Fruit fly (Drosophila melanogaster) whole organism, embryonic: ENCODE data around the gene CG44836.

Experiments used
- Awh ChIP-seq: fragments of 200-800 bp; sonication (Bioruptor generic); IDR thresholded peaks from 2 replicates; pipeline ENCODE4, ENCODE4 v1.3.6; 2022; ENCODE audit warnings: missing biosample characterization, missing genetic modification characterization
- BEAF-32 ChIP-seq: fragments of 200-800 bp; sonication (Bioruptor generic); optimal IDR thresholded peaks from 3 replicates; lab custom pipeline; 2017; ENCODE audit warnings: missing biosample characterization, missing genetic modification characterization, mild to moderate bottlenecking, moderate library complexity, missing genetic modification reagents
- CG12104 ChIP-seq: fragments of 200-800 bp; sonication (Bioruptor generic); optimal IDR thresholded peaks from 3 replicates; lab custom pipeline; 2016; ENCODE audit warnings: missing biosample characterization, missing genetic modification characterization
- CG12236 ChIP-seq: fragments of 200-800 bp; sonication (Bioruptor generic); optimal IDR thresholded peaks from 2 replicates; lab custom pipeline; 2016; ENCODE audit warnings: missing biosample characterization, missing genetic modification characterization
- CG13775 ChIP-seq: fragments of 200-800 bp; sonication (Bioruptor generic); optimal IDR thresholded peaks from 3 replicates; lab custom pipeline; 2017; ENCODE audit warnings: missing biosample characterization, mild to moderate bottlenecking, missing genetic modification characterization
- CG14014 ChIP-seq: fragments of 200-800 bp; sonication (Bioruptor generic); IDR thresholded peaks from 2 replicates; pipeline ENCODE4 v1.3.6; 2022; ENCODE audit warnings: missing biosample characterization, missing genetic modification characterization
- CG17186 ChIP-seq: fragments of 200-800 bp; sonication (Bioruptor generic); optimal IDR thresholded peaks from 3 replicates; lab custom pipeline; 2017; ENCODE audit warnings: missing biosample characterization, missing genetic modification reagents, missing genetic modification characterization
- CG17328 ChIP-seq: fragments of 200-800 bp; sonication (Bioruptor generic); IDR thresholded peaks from 2 replicates; pipeline ENCODE4 v1.3.6; 2022; ENCODE audit warnings: missing biosample characterization, missing genetic modification characterization
- CG17612 ChIP-seq: fragments of 200-800 bp; sonication (Bioruptor generic); IDR thresholded peaks from 2 replicates; pipeline ENCODE4 v1.3.6; 2022; ENCODE audit warnings: missing biosample characterization, missing genetic modification characterization
- CG2889 ChIP-seq: fragments of 200-800 bp; sonication (Bioruptor generic); IDR thresholded peaks from 3 replicates; pipeline ENCODE4 v1.3.6; 2022; ENCODE audit warnings: missing biosample characterization, missing genetic modification characterization
- CG32772 ChIP-seq: fragments of 200-800 bp; sonication (Bioruptor generic); IDR thresholded peaks from 2 replicates; pipeline ENCODE4 v1.3.6; 2022; ENCODE audit warnings: missing biosample characterization, missing genetic modification characterization
- CG4617 ChIP-seq: fragments of 200-800 bp; sonication (Bioruptor generic); optimal IDR thresholded peaks from 3 replicates; lab custom pipeline; 2016; ENCODE audit warnings: missing biosample characterization, missing genetic modification characterization, borderline replicate concordance
- CG7271 ChIP-seq: fragments of 200-800 bp; sonication (Bioruptor generic); optimal IDR thresholded peaks from 2 replicates; lab custom pipeline; 2018; ENCODE audit warnings: missing biosample characterization, mild to moderate bottlenecking, missing genetic modification characterization, moderate library complexity
- CG7745 ChIP-seq: fragments of 200-800 bp; sonication (Bioruptor generic); optimal IDR thresholded peaks from 2 replicates; lab custom pipeline; 2018; ENCODE audit warnings: missing biosample characterization, mild to moderate bottlenecking, missing genetic modification characterization, moderate library complexity
- CG7786 ChIP-seq: fragments of 200-800 bp; sonication (Bioruptor generic); optimal IDR thresholded peaks from 2 replicates; lab custom pipeline; 2016; ENCODE audit warnings: missing biosample characterization, missing genetic modification characterization
- CG7987 ChIP-seq: fragments of 200-800 bp; sonication (Bioruptor generic); optimal IDR thresholded peaks from 2 replicates; lab custom pipeline; 2018; ENCODE audit warnings: missing biosample characterization, mild to moderate bottlenecking, missing genetic modification characterization, moderate library complexity
- CG8089 ChIP-seq: fragments of 200-800 bp; sonication (Bioruptor generic); optimal IDR thresholded peaks from 3 replicates; lab custom pipeline; 2016; ENCODE audit warnings: missing biosample characterization, missing genetic modification characterization
- CG8478 ChIP-seq: fragments of >200 bp; optimal IDR thresholded peaks from 2 replicates; lab custom pipeline; 2018
- CG8765 ChIP-seq: fragments of 200-800 bp; sonication (Bioruptor generic); IDR thresholded peaks from 2 replicates; pipeline ENCODE4 v1.3.6; 2022; ENCODE audit warnings: missing biosample characterization, missing genetic modification characterization
- Dll ChIP-seq: fragments of 200-800 bp; sonication (Bioruptor generic); IDR thresholded peaks from 4 replicates; pipeline ENCODE4 v1.3.6; 2022; ENCODE audit warnings: missing biosample characterization, missing genetic modification characterization; ENCODE audit not compliant: partially characterized antibody
- HHEX ChIP-seq: fragments of 200-800 bp; sonication (Bioruptor generic); optimal IDR thresholded peaks from 3 replicates; lab custom pipeline; 2017; ENCODE audit warnings: missing biosample characterization, mild to moderate bottlenecking, missing genetic modification characterization, missing genetic modification reagents
- HmgZ ChIP-seq: fragments of 200-800 bp; sonication (Bioruptor generic); optimal IDR thresholded peaks from 2 replicates; lab custom pipeline; 2018; ENCODE audit warnings: missing biosample characterization, mild to moderate bottlenecking, missing genetic modification characterization
- Hr3 ChIP-seq: fragments of 200-800 bp; sonication (Bioruptor generic); optimal IDR thresholded peaks from 3 replicates; lab custom pipeline; 2016; ENCODE audit warnings: missing biosample characterization, missing genetic modification characterization
- Hsf ChIP-seq: fragments of 200-800 bp; sonication (Bioruptor generic); optimal IDR thresholded peaks from 3 replicates; lab custom pipeline; 2016; ENCODE audit warnings: missing biosample characterization, missing genetic modification characterization
- Kr ChIP-seq: fragments of 200-800 bp; sonication (Bioruptor generic); optimal IDR thresholded peaks from 2 replicates; lab custom pipeline; 2017; ENCODE audit warnings: missing biosample characterization, mild to moderate bottlenecking, missing genetic modification characterization
- Med ChIP-seq: fragments of 200-800 bp; sonication (Bioruptor generic); peaks from one replicate; lab custom pipeline; 2016; ENCODE audit warnings: missing biosample characterization, missing genetic modification characterization, mild to moderate bottlenecking, inconsistent platforms, moderate library complexity
- Oli ChIP-seq: fragments of 200-800 bp; sonication (Bioruptor generic); optimal IDR thresholded peaks from 2 replicates; lab custom pipeline; 2018; ENCODE audit warnings: missing biosample characterization, mild to moderate bottlenecking, missing genetic modification characterization, moderate library complexity
- PHDP ChIP-seq: fragments of 200-800 bp; sonication (Bioruptor generic); optimal IDR thresholded peaks from 3 replicates; lab custom pipeline; 2018; ENCODE audit warnings: missing biosample characterization, mild to moderate bottlenecking, missing genetic modification characterization, moderate library complexity
- Ptx1 ChIP-seq: fragments of 200-800 bp; sonication (Bioruptor generic); IDR thresholded peaks from 2 replicates; pipeline ENCODE4 v1.3.6; 2022; ENCODE audit warnings: missing biosample characterization, missing genetic modification characterization
- Six4 ChIP-seq: fragments of 200-800 bp; sonication (Bioruptor generic); optimal IDR thresholded peaks from 2 replicates; lab custom pipeline; 2016; ENCODE audit warnings: missing biosample characterization, missing genetic modification characterization
- Xbp1 ChIP-seq: fragments of 200-800 bp; sonication (Bioruptor generic); optimal IDR thresholded peaks from 3 replicates; lab custom pipeline; 2016; ENCODE audit warnings: missing biosample characterization, mild to moderate bottlenecking, missing genetic modification characterization
- YL-1 ChIP-seq: fragments of 200-800 bp; sonication (Bioruptor generic); optimal IDR thresholded peaks from 3 replicates; lab custom pipeline; 2017; ENCODE audit warnings: missing biosample characterization, mild to moderate bottlenecking, missing genetic modification characterization
- al ChIP-seq: fragments of 200-800 bp; sonication (Bioruptor generic); IDR thresholded peaks from 2 replicates; pipeline ENCODE4 v1.3.6; 2022; ENCODE audit warnings: missing biosample characterization, missing genetic modification characterization
- bab2 ChIP-seq: fragments of 200-800 bp; sonication (Bioruptor generic); optimal IDR thresholded peaks from 2 replicates; lab custom pipeline; 2016; ENCODE audit warnings: missing biosample characterization, missing genetic modification characterization
- bsh ChIP-seq, 2 experiments: fragments of 200-800 bp; sonication (Bioruptor generic); optimal IDR thresholded peaks; 2 replicates each; lab custom pipeline; 2017 to 2018; ENCODE audit warnings: mild to moderate bottlenecking in 2 of 2, missing biosample characterization in 2 of 2, missing genetic modification characterization in 2 of 2, moderate library complexity in 1 of 2
- chinmo ChIP-seq: fragments of 200-800 bp; sonication (Bioruptor generic); IDR thresholded peaks from 4 replicates; pipeline ENCODE4 v1.3.6; 2022; ENCODE audit warnings: missing biosample characterization, missing genetic modification characterization; ENCODE audit not compliant: partially characterized antibody
- chn ChIP-seq: fragments of 200-800 bp; sonication (Bioruptor generic); optimal IDR thresholded peaks from 2 replicates; lab custom pipeline; 2016; ENCODE audit warnings: missing biosample characterization, missing genetic modification characterization
- ci ChIP-seq: fragments of 200-800 bp; sonication (Bioruptor generic); IDR thresholded peaks from 3 replicates; pipeline ENCODE4 v1.3.6; 2022; ENCODE audit warnings: missing biosample characterization, missing genetic modification characterization
- cwo ChIP-seq: fragments of 200-800 bp; sonication (Bioruptor generic); optimal IDR thresholded peaks from 3 replicates; lab custom pipeline; 2017; ENCODE audit warnings: missing biosample characterization, missing genetic modification characterization, mild to moderate bottlenecking, moderate library complexity, missing genetic modification reagents
- ems ChIP-seq: fragments of 200-800 bp; sonication (Bioruptor generic); optimal IDR thresholded peaks from 3 replicates; lab custom pipeline; 2016; ENCODE audit warnings: missing biosample characterization, missing genetic modification characterization
- klu ChIP-seq: fragments of 200-800 bp; sonication (Bioruptor generic); IDR thresholded peaks from 2 replicates; pipeline ENCODE4 v1.3.6; 2022; ENCODE audit warnings: missing biosample characterization, missing genetic modification characterization
- nau ChIP-seq: fragments of 200-800 bp; sonication (Bioruptor generic); optimal IDR thresholded peaks from 3 replicates; lab custom pipeline; 2017; ENCODE audit warnings: missing biosample characterization, mild to moderate bottlenecking, missing genetic modification characterization, missing genetic modification reagents
- run ChIP-seq: fragments of 200-800 bp; sonication (Bioruptor generic); optimal IDR thresholded peaks from 3 replicates; lab custom pipeline; 2018; ENCODE audit warnings: missing biosample characterization, mild to moderate bottlenecking, missing genetic modification characterization
- schlank ChIP-seq: fragments of 200-800 bp; sonication (Bioruptor generic); optimal IDR thresholded peaks from 2 replicates; lab custom pipeline; 2018; ENCODE audit warnings: missing biosample characterization, mild to moderate bottlenecking, missing genetic modification characterization
- slbo ChIP-seq: fragments of 200-800 bp; sonication (Bioruptor generic); IDR thresholded peaks from 2 replicates; pipeline ENCODE4 v1.3.6; 2022; ENCODE audit warnings: missing biosample characterization, missing genetic modification characterization
- tll ChIP-seq, 2 experiments: fragments of 200-800 bp in 1 of 2; fragments of >200 bp in 1 of 2; sonication (Bioruptor generic) in 1 of 2; optimal IDR thresholded peaks; 2 replicates each; lab custom pipeline; 2017 to 2019; ENCODE audit warnings: missing biosample characterization in 2 of 2, missing genetic modification characterization in 2 of 2, mild to moderate bottlenecking in 1 of 2, moderate library complexity in 1 of 2
- vvl ChIP-seq: fragments of 200-800 bp; sonication (Bioruptor generic); IDR thresholded peaks from 2 replicates; pipeline ENCODE4 v1.3.6; 2022; ENCODE audit warnings: missing biosample characterization, missing genetic modification characterization
- wek ChIP-seq: fragments of 200-800 bp; sonication (Bioruptor generic); optimal IDR thresholded peaks from 3 replicates; lab custom pipeline; 2018; ENCODE audit warnings: missing biosample characterization, mild to moderate bottlenecking, missing genetic modification characterization, moderate library complexity
- z ChIP-seq: fragments of 200-800 bp; sonication (Bioruptor generic); IDR thresholded peaks from 3 replicates; pipeline ENCODE4 v1.3.6; 2022; ENCODE audit warnings: missing biosample characterization, missing genetic modification characterization

CG44836 gene

dm6 chr3L:16385880-16386584 lies 14.0 kb downstream of the CG44836 start, which contains the start of the genes Agpat3 and RAF2 (continued):
- TF ChIP-seq tll (GFP tag; optimal IDR thresholded peaks at IDR 0.05; lab: Kevin White, UChicago) (peak in 1 of 2 experiments; percentile 46), Six4 (GFP tag; lab: Kevin White, UChicago) (peak; percentile 21), HHEX (GFP tag; lab: Kevin White, UChicago) (no peak), CG13775 (GFP tag; lab: Kevin White, UChicago) (peak; percentile 54), CG14014 (GFP tag; lab: Robert Waterston, UW) (0 out of 2 replicates have a peak, but pooled peaks have one; percentile 49), CG8089 (no peak), CG7745 (tag; lab: Kevin White, UChicago) (peak; percentile 95), ci (0 out of 3 replicates have a peak, but pooled peaks have one; percentile 5), BEAF-32 (GFP tag; lab: Kevin White, UChicago) (peak; percentile 37), CG7271 (tag; lab: Kevin White, UChicago) (no peak), al (GFP tag; lab: Robert Waterston, UW) (peak; percentile 42), wek (GFP tag; lab: Kevin White, UChicago) (no peak), PHDP (tag; lab: Kevin White, UChicago) (peak; percentile 40), slbo (GFP tag; lab: Robert Waterston, UW) (peak; percentile 77), YL-1 (GFP tag; lab: Kevin White, UChicago) (no peak), chn (GFP tag; lab: Kevin White, UChicago) (no peak), nau (no peak), schlank (no peak), Kr (no peak), Ptx1 (no peak; the same call in 1 of the 2 replicates), ems (GFP tag; lab: Kevin White, UChicago) (no peak), run (tag; lab: Kevin White, UChicago) (no peak), klu (GFP tag; lab: Robert Waterston, UW) (peak; percentile 30; the same call in 1 of the 2 replicates), CG2889 (GFP tag; lab: Robert Waterston, UW) (no peak), CG32772 (GFP tag; lab: Robert Waterston, UW) (peak; percentile 65), CG17612 (GFP tag; lab: Robert Waterston, UW) (no peak; the same call in 1 of the 2 replicates), HmgZ (tag; lab: Kevin White, UChicago) (no peak), Awh (GFP tag; lab: Robert Waterston, UW) (no peak), CG12104 (GFP tag; lab: Kevin White, UChicago) (peak; percentile 57), z (GFP tag; lab: Robert Waterston, UW) (no peak), CG17328 (GFP tag; lab: Robert Waterston, UW) (peak; percentile 46), bsh (GFP tag; optimal IDR thresholded peaks at IDR 0.05; lab: Kevin White, UChicago) (peak in 1 of 2 experiments; percentile 35)

DNA sequence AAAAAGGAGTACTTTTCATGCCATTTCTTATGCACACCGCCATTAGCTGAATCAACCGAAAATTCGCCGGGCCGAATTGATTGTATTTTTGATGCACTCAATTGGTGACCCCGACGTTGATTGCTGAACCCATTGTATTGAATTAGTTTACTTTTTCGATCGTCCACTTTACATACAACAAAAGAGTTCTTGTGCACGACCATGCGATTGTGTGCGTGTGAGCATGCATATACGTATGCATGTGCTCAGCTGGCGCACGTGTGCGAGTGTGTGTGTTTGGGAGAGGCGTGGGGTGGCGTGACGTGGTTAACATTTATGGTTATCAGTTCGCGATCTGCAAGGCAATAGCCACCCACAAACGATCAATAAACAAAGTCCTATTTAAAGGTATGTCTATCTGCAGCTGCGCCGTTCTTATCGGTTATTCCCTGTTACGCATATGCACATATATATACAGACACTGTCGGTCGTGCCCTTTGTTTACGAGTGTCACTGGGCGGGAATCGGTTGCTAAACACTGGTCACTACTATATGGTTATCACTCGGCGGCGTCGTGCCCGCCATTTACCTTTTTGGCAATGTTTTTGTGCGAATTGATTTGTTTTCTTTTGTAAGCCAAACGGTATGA lies 14.7 kb downstream of the CG44836 start:
- TF ChIP-seq CG7786 (GFP tag; lab: Kevin White, UChicago) (no peak), vvl (GFP tag; lab: Robert Waterston, UW) (no peak), bab2 (no peak), CG8765 (GFP tag; lab: Robert Waterston, UW) (no peak), CG12236 (peak; percentile 8), cwo (GFP tag; lab: Kevin White, UChicago) (peak; percentile 48), Med (GFP tag; lab: Kevin White, UChicago) (no peak), chinmo (peak; percentile 97), Xbp1 (peak; percentile 20), Dll (GFP tag; lab: Robert Waterston, UW) (0 out of 4 replicates have a peak, but pooled peaks have one; percentile 34), Hr3 (GFP tag; lab: Kevin White, UChicago) (no peak), Hsf (GFP tag; lab: Kevin White, UChicago) (no peak), CG4617 (GFP tag; lab: Kevin White, UChicago) (peak; percentile 30), Oli (tag; lab: Kevin White, UChicago) (no peak), CG8478 (peak; percentile 23), CG7987 (GFP tag; lab: Kevin White, UChicago) (peak; percentile 67), CG17186 (GFP tag; lab: Kevin White, UChicago) (no peak)
